Worm (Caenorhabditis elegans) whole organism, early embryonic: ENCODE results near the gene F13B12.3.

ENCODE experiments used
- B0310.2 ChIP-seq: sonication (generic microtip); optimal IDR thresholded peaks from 2 replicates; lab custom pipeline; 2016; ENCODE audit warnings: mild to moderate bottlenecking, missing genetic modification characterization, missing compliant biosample characterization
- F13C5.2 ChIP-seq: sonication (generic microtip); optimal IDR thresholded peaks from 2 replicates; lab custom pipeline; 2017; ENCODE audit warnings: mild to moderate bottlenecking, missing genetic modification characterization, inconsistent platforms, missing compliant biosample characterization
- aly-1 ChIP-seq: sonication (generic microtip); optimal IDR thresholded peaks from 2 replicates; lab custom pipeline; 2016; ENCODE audit warnings: missing genetic modification characterization, missing compliant biosample characterization
- ama-1 ChIP-seq: fragments of 150-350 bp; optimal IDR thresholded peaks from 2 replicates; lab custom pipeline; 2014
- ceh-13 ChIP-seq: fragments of 200-800 bp; sonication (Bioruptor generic); optimal IDR thresholded peaks from 2 replicates; lab custom pipeline; 2018; ENCODE audit warnings: mild to moderate bottlenecking, missing genetic modification characterization, missing compliant biosample characterization
- ceh-36 ChIP-seq: sonication (generic microtip); optimal IDR thresholded peaks from 2 replicates; lab custom pipeline; 2016; ENCODE audit warnings: missing genetic modification characterization, inconsistent platforms, missing compliant biosample characterization
- ets-7 ChIP-seq: sonication (generic microtip); optimal IDR thresholded peaks from 2 replicates; lab custom pipeline; 2016; ENCODE audit warnings: missing genotype, missing genetic modification characterization, missing compliant biosample characterization
- flt-1 ChIP-seq: fragments of 200-800 bp; sonication (Bioruptor generic); IDR thresholded peaks from 2 replicates; pipeline ENCODE4 v1.3.6; 2022; ENCODE audit warnings: missing genetic modification characterization, missing compliant biosample characterization
- hmbx-1 ChIP-seq: sonication (generic microtip); optimal IDR thresholded peaks from 2 replicates; lab custom pipeline; 2016; ENCODE audit warnings: mild to moderate bottlenecking, missing genetic modification characterization, missing compliant biosample characterization
- hmg-4 ChIP-seq: fragments of 200-800 bp; sonication (Bioruptor generic); optimal IDR thresholded peaks from 2 replicates; lab custom pipeline; 2018; ENCODE audit warnings: mild to moderate bottlenecking, missing genetic modification characterization, missing compliant biosample characterization
- hnd-1 ChIP-seq: sonication (generic microtip); optimal IDR thresholded peaks from 2 replicates; lab custom pipeline; 2016; ENCODE audit warnings: missing genetic modification characterization, missing compliant biosample characterization
- pes-1 ChIP-seq: fragments of 200-800 bp; sonication (Bioruptor generic); IDR thresholded peaks from 2 replicates; pipeline ENCODE4 v1.3.6; 2022; ENCODE audit warnings: missing genetic modification reagents, missing genetic modification characterization, missing compliant biosample characterization
- scrt-1 ChIP-seq: fragments of 200-800 bp; sonication (Bioruptor generic); IDR thresholded peaks from 2 replicates; pipeline ENCODE4 v1.3.6; 2022; ENCODE audit warnings: missing genetic modification characterization, missing compliant biosample characterization
- sea-1 ChIP-seq: fragments of 200-800 bp; sonication (Bioruptor generic); conservative IDR thresholded peaks from 2 replicates; pipeline ENCODE4 v1.3.6; 2022; ENCODE audit warnings: missing genetic modification characterization, missing compliant biosample characterization
- tbx-11 ChIP-seq: fragments of 200-800 bp; sonication (Bioruptor generic); IDR thresholded peaks from 2 replicates; pipeline ENCODE4 v1.3.6; 2022; ENCODE audit warnings: missing genetic modification characterization, missing compliant biosample characterization
- tbx-37 ChIP-seq: fragments of 200-800 bp; sonication (Bioruptor generic); conservative IDR thresholded peaks from 2 replicates; pipeline ENCODE4 v1.3.6; 2022; ENCODE audit warnings: missing genetic modification reagents, missing genetic modification characterization, missing compliant biosample characterization
- tra-4 ChIP-seq: sonication (generic microtip); optimal IDR thresholded peaks from 2 replicates; lab custom pipeline; 2017; ENCODE audit warnings: missing genetic modification characterization, missing compliant biosample characterization

F13B12.3 gene

ce11 chrIV:10438901-10439300 lies at the start of gene F13B12.3:
F13B12.3 (plus strand) TSS chrIV:10439123.
- no peak for TF ChIP-seq tra-4 (tag; lab: Kevin White, UChicago)
- no peak for TF ChIP-seq flt-1 (GFP tag; lab: Robert Waterston, UW)
- no peak for TF ChIP-seq ets-7 (tag; lab: Kevin White, UChicago)
- no peak for TF ChIP-seq tbx-11
- TF ChIP-seq F13C5.2 (tag; lab: Kevin White, UChicago): no peak
- no peak for TF ChIP-seq ama-1 (lab: Kevin White, UChicago)
- TF ChIP-seq ceh-13 (GFP tag; lab: Kevin White, UChicago): no peak
- no peak for TF ChIP-seq ceh-36
- TF ChIP-seq tbx-37 (GFP tag; lab: Robert Waterston, UW): no peak
- TF ChIP-seq hmbx-1 (tag; lab: Kevin White, UChicago): no peak
- no peak for TF ChIP-seq pes-1 (GFP tag; lab: Robert Waterston, UW)
- TF ChIP-seq hmg-4 (GFP tag; lab: Kevin White, UChicago): no peak
- TF ChIP-seq B0310.2 (tag; lab: Kevin White, UChicago): no peak
- TF ChIP-seq sea-1 (GFP tag; lab: Robert Waterston, UW): no peak

ce11 chrIV:10391827-10392226 lies 47.1 kb upstream of the F13B12.3 start, which contains the start of gene spe-26:
spe-26 (minus strand) TSS chrIV:10391927.
- no peak for TF ChIP-seq ama-1 (lab: Kevin White, UChicago)
- no peak for TF ChIP-seq hnd-1 (tag; lab: Kevin White, UChicago)
- no peak for TF ChIP-seq hmg-4 (GFP tag; lab: Kevin White, UChicago)
- TF ChIP-seq sea-1 (GFP tag; lab: Robert Waterston, UW): no peak
- no peak for TF ChIP-seq tra-4 (tag; lab: Kevin White, UChicago)
- TF ChIP-seq tbx-11: no peak
- no peak for TF ChIP-seq hmbx-1 (tag; lab: Kevin White, UChicago)
- TF ChIP-seq pes-1 (GFP tag; lab: Robert Waterston, UW): no peak
- TF ChIP-seq ceh-36: no peak
- no peak for TF ChIP-seq B0310.2 (tag; lab: Kevin White, UChicago)
- no peak for TF ChIP-seq scrt-1 (GFP tag; lab: Robert Waterston, UW)
- no peak for TF ChIP-seq tbx-37 (GFP tag; lab: Robert Waterston, UW)
- TF ChIP-seq ceh-13 (GFP tag; lab: Kevin White, UChicago): no peak
- no peak for TF ChIP-seq ets-7 (tag; lab: Kevin White, UChicago)

- TF ChIP-seq hmbx-1 (tag; lab: Kevin White, UChicago) (no peak), flt-1 (GFP tag; lab: Robert Waterston, UW) (no peak), tbx-11 (no peak), ceh-13 (GFP tag; lab: Kevin White, UChicago) (no peak), tbx-37 (GFP tag; lab: Robert Waterston, UW) (no peak), F13C5.2 (tag; lab: Kevin White, UChicago) (no peak), pes-1 (GFP tag; lab: Robert Waterston, UW) (no peak)
These were observed 44.1 kb upstream of the F13B12.3 start, which contains the start of gene R10H10.4 for ce11 chrIV:10394858-10395257. R10H10.4 (minus strand) TSS chrIV:10394958.

ce11 chrIV:10396827-10397226 lies 42.1 kb upstream of the F13B12.3 start:
- no peak for TF ChIP-seq ceh-13 (GFP tag; lab: Kevin White, UChicago)

ce11 chrIV:10398244-10398643 lies 40.7 kb upstream of the F13B12.3 start:
- no peak for TF ChIP-seq ets-7 (tag; lab: Kevin White, UChicago)
- TF ChIP-seq tra-4 (tag; lab: Kevin White, UChicago): no peak
- TF ChIP-seq hnd-1 (tag; lab: Kevin White, UChicago): no peak
- TF ChIP-seq pes-1 (GFP tag; lab: Robert Waterston, UW): no peak
- TF ChIP-seq hmg-4 (GFP tag; lab: Kevin White, UChicago): no peak
- TF ChIP-seq flt-1 (GFP tag; lab: Robert Waterston, UW): no peak
- no peak for TF ChIP-seq tbx-37 (GFP tag; lab: Robert Waterston, UW)
- no peak for TF ChIP-seq B0310.2 (tag; lab: Kevin White, UChicago)

- TF ChIP-seq hmg-4 (GFP tag; lab: Kevin White, UChicago) (no peak), pes-1 (GFP tag; lab: Robert Waterston, UW) (no peak), flt-1 (GFP tag; lab: Robert Waterston, UW) (no peak), F13C5.2 (tag; lab: Kevin White, UChicago) (peak; percentile 56), scrt-1 (GFP tag; lab: Robert Waterston, UW) (no peak), ceh-13 (GFP tag; lab: Kevin White, UChicago) (no peak), tbx-37 (GFP tag; lab: Robert Waterston, UW) (no peak), hnd-1 (tag; lab: Kevin White, UChicago) (no peak), aly-1 (tag; lab: Kevin White, UChicago) (peak; percentile 56), tbx-11 (0 out of 2 replicates have a peak, but pooled peaks have one; percentile 34), hmbx-1 (tag; lab: Kevin White, UChicago) (no peak), ets-7 (tag; lab: Kevin White, UChicago) (no peak), B0310.2 (tag; lab: Kevin White, UChicago) (no peak), ama-1 (lab: Kevin White, UChicago) (no peak), tra-4 (tag; lab: Kevin White, UChicago) (no peak), sea-1 (GFP tag; lab: Robert Waterston, UW) (no peak), ceh-36 (no peak)
These were observed 35.5 kb upstream of the F13B12.3 start, which contains the start of gene gpa-7 for ce11 chrIV:10403193-10404058. gpa-7 (plus strand) TSS chrIV:10404008.

ce11 chrIV:10409377-10409776 lies 29.5 kb upstream of the F13B12.3 start, which contains the start of gene rfk-1:
rfk-1 (minus strand) TSS chrIV:10409477.
- no peak for TF ChIP-seq ceh-36
- TF ChIP-seq B0310.2 (tag; lab: Kevin White, UChicago): no peak
- no peak for TF ChIP-seq tbx-37 (GFP tag; lab: Robert Waterston, UW)
- TF ChIP-seq tra-4 (tag; lab: Kevin White, UChicago): no peak
- TF ChIP-seq F13C5.2 (tag; lab: Kevin White, UChicago): no peak
- TF ChIP-seq flt-1 (GFP tag; lab: Robert Waterston, UW): no peak
- TF ChIP-seq sea-1 (GFP tag; lab: Robert Waterston, UW): no peak
- no peak for TF ChIP-seq hmbx-1 (tag; lab: Kevin White, UChicago)
- TF ChIP-seq ama-1 (lab: Kevin White, UChicago): no peak
- TF ChIP-seq scrt-1 (GFP tag; lab: Robert Waterston, UW): no peak
- TF ChIP-seq ceh-13 (GFP tag; lab: Kevin White, UChicago): no peak
- no peak for TF ChIP-seq pes-1 (GFP tag; lab: Robert Waterston, UW)
- TF ChIP-seq ets-7 (tag; lab: Kevin White, UChicago): no peak
